Worm (Caenorhabditis elegans): ENCODE data around the gene str-144.

DNA sequence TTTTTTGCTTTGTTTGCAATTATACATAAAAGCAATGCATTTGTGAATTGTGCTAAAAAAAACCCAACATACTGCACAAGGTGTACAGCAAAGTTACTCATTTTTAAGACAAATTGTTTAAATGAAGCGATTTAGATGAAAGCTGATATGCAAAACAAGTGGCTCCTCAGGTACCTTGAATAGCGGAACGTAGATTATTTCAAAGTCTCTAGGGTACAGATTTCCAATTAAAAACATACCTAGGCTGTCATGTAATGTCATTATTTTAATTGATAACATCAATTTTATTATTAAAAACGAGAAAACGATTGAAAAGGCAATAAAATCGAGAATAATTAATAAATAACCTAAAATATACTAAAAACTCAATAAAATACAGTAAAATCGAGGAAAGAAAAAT is 9.9 kb downstream of the str-144 start, which contains the start of gene str-139:
- no peak for TF ChIP-seq F13C5.2 (tag; optimal IDR thresholded peaks at IDR 0.05)
- no peak for TF ChIP-seq tbx-37 (GFP tag; conservative IDR thresholded peaks at IDR 0.05)
- TF ChIP-seq ceh-13 (GFP tag; optimal IDR thresholded peaks at IDR 0.05) = no peak
- TF ChIP-seq ama-1 (optimal IDR thresholded peaks at IDR 0.05) = no peak
- no peak for TF ChIP-seq B0310.2 (tag; optimal IDR thresholded peaks at IDR 0.05)
- TF ChIP-seq sea-1 (GFP tag; conservative IDR thresholded peaks at IDR 0.05) = no peak

Measured in whole organism, early embryonic.